Fruit fly (Drosophila melanogaster) whole organism, adult: ENCODE measurements around the gene sisA.
A peak's percentile ranks its signal among the peaks of the same experiment; 100 is the strongest.

ENCODE experiments used
- CG11617 ChIP-seq: fragments of 200-800 bp; sonication (Bioruptor generic); optimal IDR thresholded peaks from 2 replicates; lab custom pipeline; 2017; ENCODE audit warnings: mild to moderate bottlenecking, missing biosample characterization, missing genetic modification reagents, missing genetic modification characterization
- CG12768 ChIP-seq: fragments of 200-800 bp; sonication (Bioruptor generic); optimal IDR thresholded peaks from 2 replicates; lab custom pipeline; 2017; ENCODE audit warnings: missing biosample characterization, missing genetic modification characterization, mild to moderate bottlenecking, moderate library complexity, missing genetic modification reagents
- CG14711 ChIP-seq: fragments of 200-800 bp; sonication (Bioruptor generic); optimal IDR thresholded peaks from 2 replicates; lab custom pipeline; 2018; ENCODE audit warnings: missing biosample characterization, mild to moderate bottlenecking, missing genetic modification characterization, moderate library complexity
- CG1620 ChIP-seq: fragments of 200-800 bp; sonication (Bioruptor generic); optimal IDR thresholded peaks from 2 replicates; lab custom pipeline; 2016; ENCODE audit warnings: missing biosample characterization, missing genetic modification characterization
- CG33017 ChIP-seq: fragments of 200-800 bp; sonication (Bioruptor generic); optimal IDR thresholded peaks from 2 replicates; lab custom pipeline; 2018; ENCODE audit warnings: missing biosample characterization, mild to moderate bottlenecking, missing genetic modification characterization, moderate library complexity
- CG5204 ChIP-seq: fragments of 200-800 bp; sonication (Bioruptor generic); optimal IDR thresholded peaks from 2 replicates; lab custom pipeline; 2016; ENCODE audit warnings: missing biosample characterization, missing genetic modification characterization
- CG7045 ChIP-seq: fragments of 200-800 bp; sonication (Bioruptor generic); optimal IDR thresholded peaks from 2 replicates; lab custom pipeline; 2017; ENCODE audit warnings: missing biosample characterization, mild to moderate bottlenecking, missing genetic modification characterization
- CG7101 ChIP-seq: fragments of 200-800 bp; sonication (Bioruptor generic); optimal IDR thresholded peaks from 2 replicates; lab custom pipeline; 2018; ENCODE audit warnings: missing biosample characterization, mild to moderate bottlenecking, missing genetic modification characterization, moderate library complexity
- Clk ChIP-seq: fragments of 200-800 bp; sonication (Bioruptor generic); optimal IDR thresholded peaks from 2 replicates; lab custom pipeline; 2017; ENCODE audit warnings: missing biosample characterization, missing genetic modification characterization
- Crg-1 ChIP-seq: fragments of 200-800 bp; sonication (Bioruptor generic); optimal IDR thresholded peaks from 2 replicates; lab custom pipeline; 2016; ENCODE audit warnings: missing biosample characterization, missing genetic modification characterization
- Hr96 ChIP-seq: fragments of 200-800 bp; sonication (Bioruptor generic); optimal IDR thresholded peaks from 2 replicates; lab custom pipeline; 2016; ENCODE audit warnings: missing biosample characterization, missing genetic modification characterization
- Mnt ChIP-seq: fragments of 200-800 bp; sonication (Bioruptor generic); optimal IDR thresholded peaks from 2 replicates; lab custom pipeline; 2016; ENCODE audit warnings: missing biosample characterization, mild to moderate bottlenecking, missing genetic modification characterization
- bab1 ChIP-seq: fragments of 200-800 bp; sonication (Bioruptor generic); optimal IDR thresholded peaks from 3 replicates; lab custom pipeline; 2019; ENCODE audit warnings: missing biosample characterization, mild to moderate bottlenecking, missing genetic modification characterization, moderate library complexity
- cic ChIP-seq: fragments of 200-800 bp; sonication (Bioruptor generic); optimal IDR thresholded peaks from 2 replicates; lab custom pipeline; 2017; ENCODE audit warnings: missing biosample characterization, mild to moderate bottlenecking, missing genetic modification characterization, moderate library complexity
- cnc ChIP-seq, 2 experiments: fragments of >200 bp; optimal IDR thresholded peaks; 2 replicates each; lab custom pipeline; 2017
- kay ChIP-seq: fragments of 200-800 bp; sonication (Bioruptor generic); peaks from one replicate; lab custom pipeline; 2016; ENCODE audit warnings: missing biosample characterization, missing genetic modification characterization, borderline replicate concordance
- ovo ChIP-seq: fragments of 200-800 bp; sonication (Bioruptor generic); optimal IDR thresholded peaks from 2 replicates; lab custom pipeline; 2016; ENCODE audit warnings: missing biosample characterization, missing genetic modification characterization
- pad ChIP-seq: fragments of 200-800 bp; sonication (Bioruptor generic); optimal IDR thresholded peaks from 3 replicates; lab custom pipeline; 2017; ENCODE audit warnings: missing biosample characterization, missing genetic modification characterization, mild to moderate bottlenecking, moderate library complexity, missing genetic modification reagents
- tj ChIP-seq: fragments of 200-800 bp; sonication (Bioruptor generic); optimal IDR thresholded peaks from 3 replicates; lab custom pipeline; 2017; ENCODE audit warnings: missing biosample characterization, mild to moderate bottlenecking, missing genetic modification characterization, moderate library complexity
- toe ChIP-seq: fragments of 200-800 bp; sonication (Bioruptor generic); optimal IDR thresholded peaks from 2 replicates; lab custom pipeline; 2016; ENCODE audit warnings: missing biosample characterization, missing genetic modification characterization

sisA gene

dm6 chrX:11339868-11340548 is 17.9 kb upstream of the sisA start, which contains the start of the genes CG34348 and Kap3:
CG34348 (plus strand) TSS chrX:11339873.
Kap3 (minus strand) TSS chrX:11340084.
- no peak for TF ChIP-seq pad
- no peak for TF ChIP-seq CG7045 (GFP tag; lab: Kevin White, UChicago)
- no peak for TF ChIP-seq CG12768
- TF ChIP-seq bab1 (GFP tag; lab: Kevin White, UChicago), result peak; percentile 16
- no peak for TF ChIP-seq CG5204
- TF ChIP-seq CG33017 (tag; lab: Kevin White, UChicago), result no peak

- TF ChIP-seq tj (GFP tag; lab: Kevin White, UChicago) (peak; percentile 63), Crg-1 (peak; percentile 55), CG11617 (GFP tag; lab: Kevin White, UChicago) (peak; percentile 41), CG7101 (tag; lab: Kevin White, UChicago) (peak; percentile 69), CG14711 (tag; lab: Kevin White, UChicago) (peak; percentile 31), pad (peak; percentile 23), ovo (GFP tag; lab: Kevin White, UChicago) (peak; percentile 53), Clk (GFP tag; lab: Kevin White, UChicago) (no peak), CG1620 (GFP tag; lab: Kevin White, UChicago) (peak; percentile 90), toe (peak; percentile 72), bab1 (GFP tag; lab: Kevin White, UChicago) (peak; percentile 54), CG12768 (no peak), CG33017 (tag; lab: Kevin White, UChicago) (no peak), Mnt (GFP tag; lab: Kevin White, UChicago) (peak; percentile 75), kay (no peak), cic (GFP tag; lab: Kevin White, UChicago) (no peak), cnc (optimal IDR thresholded peaks at IDR 0.05; lab: Kevin White, UChicago) (no peak), Hr96 (GFP tag; lab: Kevin White, UChicago) (no peak), CG7045 (GFP tag; lab: Kevin White, UChicago) (no peak), CG5204 (no peak)
Measured at dm6 chrX:11338973-11339867, 17.1 kb upstream of the sisA start.

- peak; percentile 20 for TF ChIP-seq CG7045 (GFP tag; lab: Kevin White, UChicago)
- TF ChIP-seq Clk (GFP tag; lab: Kevin White, UChicago), result no peak
- TF ChIP-seq bab1 (GFP tag; lab: Kevin White, UChicago), result peak; percentile 22
- TF ChIP-seq CG11617 (GFP tag; lab: Kevin White, UChicago), result peak; percentile 13
- no peak for TF ChIP-seq Hr96 (GFP tag; lab: Kevin White, UChicago)
- TF ChIP-seq CG14711 (tag; lab: Kevin White, UChicago), result peak; percentile 2
- TF ChIP-seq tj (GFP tag; lab: Kevin White, UChicago), result peak; percentile 4
Measured at dm6 chrX:11338047-11338747, 16.0 kb upstream of the sisA start.

- peak; percentile 65 for TF ChIP-seq pad
- peak; percentile 72 for TF ChIP-seq CG14711 (tag; lab: Kevin White, UChicago)
- peak; percentile 49 for TF ChIP-seq cic (GFP tag; lab: Kevin White, UChicago)
- TF ChIP-seq ovo (GFP tag; lab: Kevin White, UChicago), result peak; percentile 91
- TF ChIP-seq CG7045 (GFP tag; lab: Kevin White, UChicago), result peak; percentile 73
- TF ChIP-seq Crg-1, result peak; percentile 72
- TF ChIP-seq CG5204, result no peak
- TF ChIP-seq CG12768, result peak; percentile 78
- TF ChIP-seq CG1620 (GFP tag; lab: Kevin White, UChicago), result peak; percentile 59
- TF ChIP-seq Mnt (GFP tag; lab: Kevin White, UChicago), result peak; percentile 66
- TF ChIP-seq bab1 (GFP tag; lab: Kevin White, UChicago), result peak; percentile 77
- TF ChIP-seq kay, result peak; percentile 96
- TF ChIP-seq cnc (optimal IDR thresholded peaks at IDR 0.05; lab: Kevin White, UChicago), result no peak
- TF ChIP-seq Clk (GFP tag; lab: Kevin White, UChicago), result peak; percentile 28
- TF ChIP-seq CG33017 (tag; lab: Kevin White, UChicago), result peak; percentile 81
- no peak for TF ChIP-seq Hr96 (GFP tag; lab: Kevin White, UChicago)
- TF ChIP-seq CG11617 (GFP tag; lab: Kevin White, UChicago), result peak; percentile 83
- peak; percentile 84 for TF ChIP-seq CG7101 (tag; lab: Kevin White, UChicago)
- TF ChIP-seq tj (GFP tag; lab: Kevin White, UChicago), result peak; percentile 59
- TF ChIP-seq toe, result no peak
Measured at dm6 chrX:11326213-11326731, 4.1 kb upstream of the sisA start.

dm6 chrX:11325175-11325768 is 3.1 kb upstream of the sisA start, which contains the start of gene Gapvd1:
Gapvd1 (plus strand) TSS chrX:11325385.
- peak; percentile 59 for TF ChIP-seq bab1 (GFP tag; lab: Kevin White, UChicago)
- peak; percentile 20 for TF ChIP-seq CG1620 (GFP tag; lab: Kevin White, UChicago)
- TF ChIP-seq Clk (GFP tag; lab: Kevin White, UChicago), result no peak
- no peak for TF ChIP-seq Hr96 (GFP tag; lab: Kevin White, UChicago)
- TF ChIP-seq CG7101 (tag; lab: Kevin White, UChicago), result peak; percentile 14
- no peak for TF ChIP-seq cic (GFP tag; lab: Kevin White, UChicago)
- peak; percentile 21 for TF ChIP-seq CG14711 (tag; lab: Kevin White, UChicago)
- TF ChIP-seq cnc (optimal IDR thresholded peaks at IDR 0.05; lab: Kevin White, UChicago), result no peak
- TF ChIP-seq tj (GFP tag; lab: Kevin White, UChicago), result no peak
- no peak for TF ChIP-seq Crg-1
- no peak for TF ChIP-seq pad
- TF ChIP-seq Mnt (GFP tag; lab: Kevin White, UChicago), result peak; percentile 78
- peak; percentile 12 for TF ChIP-seq CG11617 (GFP tag; lab: Kevin White, UChicago)
